Fruit fly (Drosophila melanogaster): ENCODE data around the gene mus312.
A peak's percentile ranks its signal among the peaks of the same experiment; 100 is the strongest.

mus312 gene

DNA sequence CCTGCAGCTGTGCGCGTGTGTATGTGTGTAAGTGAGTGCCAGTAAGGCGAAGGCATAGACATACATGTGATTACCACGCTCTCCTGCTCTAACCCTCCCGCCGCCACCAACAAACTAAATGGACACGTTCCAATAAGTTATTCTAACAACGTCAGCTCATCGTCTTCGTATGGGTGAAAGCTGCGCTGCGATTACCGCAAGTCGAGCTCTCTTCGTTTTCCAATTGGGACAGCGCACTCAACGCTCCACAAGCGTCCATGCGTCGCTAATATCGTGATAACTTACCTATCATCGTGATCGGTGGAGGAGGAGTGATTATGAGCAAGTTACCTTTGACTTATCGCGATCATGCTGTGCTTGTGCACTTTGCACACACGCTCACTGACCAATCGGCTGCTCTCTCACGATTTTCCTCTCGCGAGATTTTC, 32.2 kb downstream of the mus312 start (continued):
- TF ChIP-seq Tbp (GFP tag; optimal IDR thresholded peaks at IDR 0.05) (no peak), ssp (GFP tag; IDR thresholded peaks at IDR 0.05) (no peak), btn (GFP tag; optimal IDR thresholded peaks at IDR 0.05) (no peak), bsh (GFP tag; optimal IDR thresholded peaks at IDR 0.05) (no peak), Poxn (GFP tag; IDR thresholded peaks at IDR 0.05) (no peak), Mad (GFP tag; optimal IDR thresholded peaks at IDR 0.05) (no peak), Hmx (GFP tag; optimal IDR thresholded peaks at IDR 0.05) (no peak), CG10274 (GFP tag; optimal IDR thresholded peaks at IDR 0.05) (no peak), Blimp-1 (GFP tag; optimal IDR thresholded peaks at IDR 0.05) (peak; percentile 33), ftz-f1 (GFP tag; optimal IDR thresholded peaks at IDR 0.05) (no peak), Stat92E (GFP tag; optimal IDR thresholded peaks at IDR 0.05) (no peak), fd102C (GFP tag; optimal IDR thresholded peaks at IDR 0.05) (no peak), CHES-1-like (GFP tag; optimal IDR thresholded peaks at IDR 0.05) (no peak), pan (optimal IDR thresholded peaks at IDR 0.05) (no peak), pan (GFP tag; optimal IDR thresholded peaks at IDR 0.05 in 1 of 2, IDR thresholded peaks at IDR 0.05 in 1 of 2) (peak in 1 of 2 experiments; percentile 56), dati (GFP tag; IDR thresholded peaks at IDR 0.05) (no peak), NK7.1 (GFP tag; optimal IDR thresholded peaks at IDR 0.05) (no peak), CG31224 (GFP tag; IDR thresholded peaks at IDR 0.05) (no peak), seq (GFP tag; IDR thresholded peaks at IDR 0.05) (no peak), cato (GFP tag; optimal IDR thresholded peaks at IDR 0.05; ENCODE audit: borderline replicate concordance) (no peak), CG9609 (GFP tag; optimal IDR thresholded peaks at IDR 0.05) (no peak), Atf3 (GFP tag; optimal IDR thresholded peaks at IDR 0.05) (no peak), CG10321 (GFP tag; IDR thresholded peaks at IDR 0.05) (no peak), twi (tag; optimal IDR thresholded peaks at IDR 0.05) (no peak), unpg (GFP tag; optimal IDR thresholded peaks at IDR 0.05) (peak; percentile 9), CG13287 (GFP tag; IDR thresholded peaks at IDR 0.05; ENCODE audit: partially characterized antibody) (no peak), nmo (GFP tag; optimal IDR thresholded peaks at IDR 0.05) (no peak), CG18476 (GFP tag; optimal IDR thresholded peaks at IDR 0.05) (no peak), Lim3 (GFP tag; IDR thresholded peaks at IDR 0.05) (no peak), Doc3 (GFP tag; IDR thresholded peaks at IDR 0.05; ENCODE audit: partially characterized antibody) (no peak), CG6765 (GFP tag; optimal IDR thresholded peaks at IDR 0.05) (no peak), CG10979 (tag; optimal IDR thresholded peaks at IDR 0.05) (peak; percentile 0), caup (GFP tag; optimal IDR thresholded peaks at IDR 0.05; ENCODE audit: severe bottlenecking) (no peak), Ravus (GFP tag; IDR thresholded peaks at IDR 0.05) (no peak), Ptx1 (GFP tag; IDR thresholded peaks at IDR 0.05) (0 out of 2 replicates have a peak, but pooled peaks have one; percentile 20), psq (GFP tag; optimal IDR thresholded peaks at IDR 0.05) (no peak), crc (GFP tag; optimal IDR thresholded peaks at IDR 0.05) (no peak), CG11085 (GFP tag; IDR thresholded peaks at IDR 0.05) (no peak), Usf (GFP tag; optimal IDR thresholded peaks at IDR 0.05) (no peak), CG1602 (GFP tag; optimal IDR thresholded peaks at IDR 0.05) (no peak), CG6654 (GFP tag; optimal IDR thresholded peaks at IDR 0.05) (no peak), TFAM (GFP tag; optimal IDR thresholded peaks at IDR 0.05) (no peak), peb (GFP tag; IDR thresholded peaks at IDR 0.05) (no peak), CG8290 (GFP tag; optimal IDR thresholded peaks at IDR 0.05) (no peak), CG8290 (tag; optimal IDR thresholded peaks at IDR 0.05) (peak in 1 of 2 experiments; percentile 8), lbe (GFP tag; optimal IDR thresholded peaks at IDR 0.05) (no peak), tx (GFP tag; optimal IDR thresholded peaks at IDR 0.05) (no peak), CG4854 (GFP tag; optimal IDR thresholded peaks at IDR 0.05) (no peak), Fer1 (GFP tag; optimal IDR thresholded peaks at IDR 0.05) (peak; percentile 18), Ets97D (GFP tag; optimal IDR thresholded peaks at IDR 0.05) (no peak), hbn (GFP tag; IDR thresholded peaks at IDR 0.05; ENCODE audit: partially characterized antibody) (no peak), CG43689 (GFP tag; IDR thresholded peaks at IDR 0.05) (no peak)

All from whole organism, embryonic.